Worm (Caenorhabditis elegans): ENCODE results near the gene clr-1.

- TF ChIP-seq ceh-39 (tag; optimal IDR thresholded peaks at IDR 0.05) = no peak
- no peak for TF ChIP-seq nhr-76 (tag; optimal IDR thresholded peaks at IDR 0.05)
- no peak for TF ChIP-seq pha-4 (tag; optimal IDR thresholded peaks at IDR 0.05)
- no peak for TF ChIP-seq mab-5 (tag; optimal IDR thresholded peaks at IDR 0.05)
- no peak for TF ChIP-seq nhr-12 (tag; optimal IDR thresholded peaks at IDR 0.05)
- TF ChIP-seq nhr-237 (tag; optimal IDR thresholded peaks at IDR 0.05) = no peak
- TF ChIP-seq blmp-1 (tag; optimal IDR thresholded peaks at IDR 0.05) = no peak
- TF ChIP-seq unc-62 (GFP tag; optimal IDR thresholded peaks at IDR 0.05) = no peak
- TF ChIP-seq M03D4.4 (tag; optimal IDR thresholded peaks at IDR 0.05) = no peak
- no peak for TF ChIP-seq ceh-83 (GFP tag; optimal IDR thresholded peaks at IDR 0.05)
These were observed 45.5 kb downstream of the clr-1 start for ce11 chrII:5511417-5512353.

All from whole organism, mixed stage, embryonic.